Fruit fly (Drosophila melanogaster): ENCODE measurements around the gene ouib.

The ouib gene

dm6 chr3R:8700660-8701059 lies 24.6 kb upstream of the ouib start:
- TF ChIP-seq rib (GFP tag; IDR thresholded peaks at IDR 0.05) = no peak
- TF ChIP-seq toy (GFP tag; IDR thresholded peaks at IDR 0.05) = no peak
- TF ChIP-seq Oli (tag; optimal IDR thresholded peaks at IDR 0.05) = no peak
- no peak for TF ChIP-seq Ada2b (GFP tag; IDR thresholded peaks at IDR 0.05)
- peak; percentile 64 for TF ChIP-seq CG15479 (GFP tag; optimal IDR thresholded peaks at IDR 0.05)
- TF ChIP-seq corto (GFP tag; optimal IDR thresholded peaks at IDR 0.05) = no peak
- TF ChIP-seq CG13424 (tag; optimal IDR thresholded peaks at IDR 0.05) = no peak
- no peak for TF ChIP-seq Max (GFP tag; optimal IDR thresholded peaks at IDR 0.05)
- peak in 1 of 2 experiments; percentile 4 for TF ChIP-seq tll (GFP tag; optimal IDR thresholded peaks at IDR 0.05)
- no peak for TF ChIP-seq E2f1 (GFP tag; IDR thresholded peaks at IDR 0.05)
- TF ChIP-seq Vsx1 (GFP tag; optimal IDR thresholded peaks at IDR 0.05) = no peak
- no peak for TF ChIP-seq CG15514 (GFP tag; optimal IDR thresholded peaks at IDR 0.05)
- no peak for TF ChIP-seq Kr (GFP tag; optimal IDR thresholded peaks at IDR 0.05)
- TF ChIP-seq D (optimal IDR thresholded peaks at IDR 0.05) = peak; percentile 73
- TF ChIP-seq D (GFP tag; optimal IDR thresholded peaks at IDR 0.05) = no peak
- TF ChIP-seq croc (GFP tag; conservative IDR thresholded peaks at IDR 0.05) = no peak
- TF ChIP-seq maf-S (GFP tag; optimal IDR thresholded peaks at IDR 0.05) = no peak
- peak; percentile 79 for TF ChIP-seq cad (GFP tag; optimal IDR thresholded peaks at IDR 0.05)
- no peak for TF ChIP-seq Spps (tag; optimal IDR thresholded peaks at IDR 0.05)
- TF ChIP-seq sc (optimal IDR thresholded peaks at IDR 0.05) = no peak
- no peak for TF ChIP-seq sc (GFP tag; optimal IDR thresholded peaks at IDR 0.05)
- no peak for TF ChIP-seq HmgD (GFP tag; optimal IDR thresholded peaks at IDR 0.05)
- TF ChIP-seq CG10654 (GFP tag; optimal IDR thresholded peaks at IDR 0.05) = no peak
- TF ChIP-seq CG16863 (GFP tag; optimal IDR thresholded peaks at IDR 0.05) = no peak
- TF ChIP-seq row (GFP tag; IDR thresholded peaks at IDR 0.05) = no peak
- no peak for TF ChIP-seq CG11247 (GFP tag; IDR thresholded peaks at IDR 0.05)
- TF ChIP-seq caup (GFP tag; optimal IDR thresholded peaks at IDR 0.05; ENCODE audit: severe bottlenecking) = no peak
- no peak for TF ChIP-seq bbx (GFP tag; IDR thresholded peaks at IDR 0.05; ENCODE audit: partially characterized antibody)
- no peak for TF ChIP-seq gsb-n (tag; optimal IDR thresholded peaks at IDR 0.05)
- TF ChIP-seq CG13894 (tag; optimal IDR thresholded peaks at IDR 0.05) = no peak

DNA sequence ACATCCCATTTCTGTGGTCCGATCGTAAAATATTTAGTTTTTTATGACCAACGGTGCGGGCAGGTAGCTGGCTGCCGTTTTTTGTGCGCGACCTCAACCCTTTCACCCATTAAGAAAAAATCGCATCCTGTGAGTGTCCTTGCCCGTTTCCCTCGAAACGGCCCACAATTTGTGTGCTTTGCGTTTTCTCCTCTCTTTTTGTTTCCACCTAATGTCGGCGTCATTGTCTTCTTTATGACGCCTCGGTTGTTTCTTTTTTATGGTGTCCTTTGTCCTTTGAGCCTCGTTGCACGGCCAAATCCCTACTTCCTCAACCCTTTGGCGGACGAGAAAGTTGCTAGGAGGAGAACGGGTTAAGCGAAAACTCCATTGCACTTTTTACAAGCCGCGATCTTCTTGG lies 24.1 kb upstream of the ouib start:
- TF ChIP-seq CG5953 (GFP tag; IDR thresholded peaks at IDR 0.05) (no peak), zen (tag; optimal IDR thresholded peaks at IDR 0.05) (peak; percentile 76), D (optimal IDR thresholded peaks at IDR 0.05) (peak; percentile 40), D (GFP tag; optimal IDR thresholded peaks at IDR 0.05) (no peak), Rx (GFP tag; IDR thresholded peaks at IDR 0.05) (no peak), tll (GFP tag; optimal IDR thresholded peaks at IDR 0.05) (peak in 1 of 2 experiments; percentile 20), Kr (GFP tag; optimal IDR thresholded peaks at IDR 0.05) (peak; percentile 93), CG15479 (GFP tag; optimal IDR thresholded peaks at IDR 0.05) (no peak), gsb-n (tag; optimal IDR thresholded peaks at IDR 0.05) (no peak), cad (GFP tag; optimal IDR thresholded peaks at IDR 0.05) (peak; percentile 82), CG15073 (GFP tag; optimal IDR thresholded peaks at IDR 0.05) (no peak), fru (optimal IDR thresholded peaks at IDR 0.05) (no peak)

- TF ChIP-seq cas (GFP tag; IDR thresholded peaks at IDR 0.05) (no peak), ato (GFP tag; IDR thresholded peaks at IDR 0.05; ENCODE audit: partially characterized antibody) (no peak), Hsf (GFP tag; optimal IDR thresholded peaks at IDR 0.05) (no peak), bab2 (GFP tag; optimal IDR thresholded peaks at IDR 0.05) (no peak), Hr39 (optimal IDR thresholded peaks at IDR 0.05) (no peak), gt (GFP tag; IDR thresholded peaks at IDR 0.05) (no peak), CG9797 (GFP tag; optimal IDR thresholded peaks at IDR 0.05) (no peak), CG3726 (GFP tag; IDR thresholded peaks at IDR 0.05) (no peak), CG13424 (tag; optimal IDR thresholded peaks at IDR 0.05) (no peak), CG11398 (GFP tag; optimal IDR thresholded peaks at IDR 0.05) (no peak), CG18764 (GFP tag; optimal IDR thresholded peaks at IDR 0.05) (no peak), pb (GFP tag; optimal IDR thresholded peaks at IDR 0.05) (no peak), CG4328 (GFP tag; optimal IDR thresholded peaks at IDR 0.05) (no peak), nerfin-2 (GFP tag; IDR thresholded peaks at IDR 0.05; ENCODE audit: partially characterized antibody) (no peak), CG13894 (tag; optimal IDR thresholded peaks at IDR 0.05) (no peak), exex (tag; optimal IDR thresholded peaks at IDR 0.05) (no peak), Kr (GFP tag; optimal IDR thresholded peaks at IDR 0.05) (peak; percentile 17), fd3F (GFP tag; optimal IDR thresholded peaks at IDR 0.05) (no peak), CG15479 (GFP tag; optimal IDR thresholded peaks at IDR 0.05) (peak; percentile 40)
These were observed 20.6 kb upstream of the ouib start for dm6 chr3R:8704669-8705068.
